Worm (Caenorhabditis elegans) whole organism, early embryonic: Measurements from ENCODE around the gene T15B7.14.
A peak's percentile ranks its signal among the peaks of the same experiment; 100 is the strongest.

Source experiments
- B0310.2 ChIP-seq: sonication (generic microtip); optimal IDR thresholded peaks from 2 replicates; lab custom pipeline; 2016; ENCODE audit warnings: mild to moderate bottlenecking, missing genetic modification characterization, missing compliant biosample characterization
- F13C5.2 ChIP-seq: sonication (generic microtip); optimal IDR thresholded peaks from 2 replicates; lab custom pipeline; 2017; ENCODE audit warnings: mild to moderate bottlenecking, missing genetic modification characterization, inconsistent platforms, missing compliant biosample characterization
- aly-1 ChIP-seq: sonication (generic microtip); optimal IDR thresholded peaks from 2 replicates; lab custom pipeline; 2016; ENCODE audit warnings: missing genetic modification characterization, missing compliant biosample characterization
- ama-1 ChIP-seq: fragments of 150-350 bp; optimal IDR thresholded peaks from 2 replicates; lab custom pipeline; 2014
- ceh-13 ChIP-seq: fragments of 200-800 bp; sonication (Bioruptor generic); optimal IDR thresholded peaks from 2 replicates; lab custom pipeline; 2018; ENCODE audit warnings: mild to moderate bottlenecking, missing genetic modification characterization, missing compliant biosample characterization
- ceh-36 ChIP-seq: sonication (generic microtip); optimal IDR thresholded peaks from 2 replicates; lab custom pipeline; 2016; ENCODE audit warnings: missing genetic modification characterization, inconsistent platforms, missing compliant biosample characterization
- ets-7 ChIP-seq: sonication (generic microtip); optimal IDR thresholded peaks from 2 replicates; lab custom pipeline; 2016; ENCODE audit warnings: missing genotype, missing genetic modification characterization, missing compliant biosample characterization
- flt-1 ChIP-seq: fragments of 200-800 bp; sonication (Bioruptor generic); IDR thresholded peaks from 2 replicates; pipeline ENCODE4 v1.3.6; 2022; ENCODE audit warnings: missing genetic modification characterization, missing compliant biosample characterization
- hmbx-1 ChIP-seq: sonication (generic microtip); optimal IDR thresholded peaks from 2 replicates; lab custom pipeline; 2016; ENCODE audit warnings: mild to moderate bottlenecking, missing genetic modification characterization, missing compliant biosample characterization
- hmg-4 ChIP-seq: fragments of 200-800 bp; sonication (Bioruptor generic); optimal IDR thresholded peaks from 2 replicates; lab custom pipeline; 2018; ENCODE audit warnings: mild to moderate bottlenecking, missing genetic modification characterization, missing compliant biosample characterization
- hnd-1 ChIP-seq: sonication (generic microtip); optimal IDR thresholded peaks from 2 replicates; lab custom pipeline; 2016; ENCODE audit warnings: missing genetic modification characterization, missing compliant biosample characterization
- pes-1 ChIP-seq: fragments of 200-800 bp; sonication (Bioruptor generic); IDR thresholded peaks from 2 replicates; pipeline ENCODE4 v1.3.6; 2022; ENCODE audit warnings: missing genetic modification reagents, missing genetic modification characterization, missing compliant biosample characterization
- scrt-1 ChIP-seq: fragments of 200-800 bp; sonication (Bioruptor generic); IDR thresholded peaks from 2 replicates; pipeline ENCODE4 v1.3.6; 2022; ENCODE audit warnings: missing genetic modification characterization, missing compliant biosample characterization
- sea-1 ChIP-seq: fragments of 200-800 bp; sonication (Bioruptor generic); conservative IDR thresholded peaks from 2 replicates; pipeline ENCODE4 v1.3.6; 2022; ENCODE audit warnings: missing genetic modification characterization, missing compliant biosample characterization
- tbx-11 ChIP-seq: fragments of 200-800 bp; sonication (Bioruptor generic); IDR thresholded peaks from 2 replicates; pipeline ENCODE4 v1.3.6; 2022; ENCODE audit warnings: missing genetic modification characterization, missing compliant biosample characterization
- tbx-37 ChIP-seq: fragments of 200-800 bp; sonication (Bioruptor generic); conservative IDR thresholded peaks from 2 replicates; pipeline ENCODE4 v1.3.6; 2022; ENCODE audit warnings: missing genetic modification reagents, missing genetic modification characterization, missing compliant biosample characterization
- tra-4 ChIP-seq: sonication (generic microtip); optimal IDR thresholded peaks from 2 replicates; lab custom pipeline; 2017; ENCODE audit warnings: missing genetic modification characterization, missing compliant biosample characterization

The T15B7.14 gene

DNA sequence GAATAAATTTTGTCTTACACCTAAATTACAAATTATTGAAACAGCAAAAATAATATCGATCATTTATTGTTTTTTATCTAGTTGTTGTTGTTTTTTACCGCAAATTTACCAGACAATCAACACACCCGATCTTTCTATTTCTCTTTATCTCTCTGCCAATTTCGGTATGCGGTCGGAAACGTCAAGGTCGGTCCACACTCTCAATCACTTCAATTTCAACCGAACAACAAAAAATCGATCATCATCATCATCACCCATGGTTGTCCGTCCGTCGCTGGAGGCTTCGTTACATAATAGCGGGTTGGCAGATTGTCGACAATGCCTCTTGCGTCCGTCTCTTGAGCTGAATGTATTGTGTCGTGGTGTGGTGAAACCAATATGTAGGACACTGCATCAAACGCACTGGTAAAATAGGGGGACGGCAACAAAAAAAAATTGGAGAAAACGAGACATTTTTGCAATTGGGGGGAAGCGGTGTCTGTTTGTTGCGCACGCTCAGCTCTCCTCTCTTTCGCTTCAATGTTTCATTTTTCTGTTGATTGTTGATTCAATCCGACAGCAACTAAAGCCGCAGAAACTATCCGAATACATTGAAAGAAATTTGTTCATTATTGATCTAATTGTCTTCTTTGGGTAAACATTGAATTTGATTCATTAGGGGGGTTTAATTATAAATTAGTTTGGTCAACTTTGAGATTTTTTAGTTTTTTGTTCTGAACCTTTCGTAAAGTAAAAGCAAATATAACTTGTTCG lies 41.8 kb upstream of the T15B7.14 start:
- TF ChIP-seq hmg-4 (GFP tag; lab: Kevin White, UChicago) = peak; percentile 18
- no peak for TF ChIP-seq hnd-1 (tag; lab: Kevin White, UChicago)
- no peak for TF ChIP-seq ama-1 (lab: Kevin White, UChicago)
- TF ChIP-seq tra-4 = no peak
- TF ChIP-seq sea-1 = no peak
- TF ChIP-seq tbx-37 (GFP tag; lab: Robert Waterston, UW) = no peak
- no peak for TF ChIP-seq ets-7
- no peak for TF ChIP-seq pes-1

DNA sequence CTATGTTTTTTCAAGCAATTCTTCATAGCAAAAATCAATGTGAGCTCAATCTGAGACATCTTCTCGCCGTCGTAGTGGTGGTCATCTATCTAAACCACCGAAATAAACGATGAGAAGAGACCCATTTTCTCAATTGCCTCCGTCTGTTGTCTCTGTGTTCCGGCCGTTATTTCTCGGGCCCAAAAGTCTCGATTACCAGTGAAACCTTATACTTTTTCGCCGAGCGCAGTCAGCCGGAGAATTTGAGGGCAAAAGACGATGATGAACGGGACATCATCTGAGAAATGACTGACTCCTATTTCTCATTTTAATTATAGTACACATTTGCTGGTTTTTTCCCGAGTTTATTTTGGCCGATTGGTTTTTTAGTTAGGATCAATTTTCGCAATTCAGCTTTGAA lies 40.7 kb upstream of the T15B7.14 start:
- TF ChIP-seq ama-1 (lab: Kevin White, UChicago) (no peak), ets-7 (no peak), tbx-11 (GFP tag; lab: Robert Waterston, UW) (no peak), hmbx-1 (tag; lab: Kevin White, UChicago) (no peak)

DNA sequence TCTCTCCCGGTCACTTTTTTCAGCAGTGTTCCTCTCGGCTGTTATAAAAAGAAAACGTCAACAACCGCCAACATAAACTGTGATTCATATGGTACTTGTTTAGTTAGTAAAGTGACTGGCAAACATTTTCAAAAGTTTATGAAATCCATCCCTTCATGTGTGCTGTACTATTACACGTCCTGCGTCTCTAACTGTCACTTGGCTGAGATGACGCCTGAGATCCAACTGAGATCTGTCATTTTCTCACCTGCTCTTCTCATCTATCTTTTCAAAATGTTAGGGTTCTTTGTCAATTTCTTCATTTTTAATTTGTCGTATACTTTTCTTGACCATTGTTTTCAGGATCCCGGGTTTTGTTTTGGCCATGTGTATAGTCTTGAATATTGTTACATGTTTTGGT lies 39.6 kb upstream of the T15B7.14 start:
- no peak for TF ChIP-seq ets-7
- TF ChIP-seq ceh-36 = no peak
- TF ChIP-seq flt-1 (GFP tag; lab: Robert Waterston, UW) = no peak
- no peak for TF ChIP-seq tbx-11 (GFP tag; lab: Robert Waterston, UW)
- no peak for TF ChIP-seq tra-4
- no peak for TF ChIP-seq sea-1
- TF ChIP-seq B0310.2 = no peak
- TF ChIP-seq ama-1 (lab: Kevin White, UChicago) = no peak
- TF ChIP-seq scrt-1 (GFP tag; lab: Robert Waterston, UW) = no peak
- TF ChIP-seq hmbx-1 (tag; lab: Kevin White, UChicago) = no peak
- no peak for TF ChIP-seq pes-1
- TF ChIP-seq hmg-4 (GFP tag; lab: Kevin White, UChicago) = no peak
- TF ChIP-seq tbx-37 (GFP tag; lab: Robert Waterston, UW) = no peak
- no peak for TF ChIP-seq F13C5.2 (tag; lab: Kevin White, UChicago)
- TF ChIP-seq ceh-13 (GFP tag; lab: Kevin White, UChicago) = no peak
- TF ChIP-seq hnd-1 (tag; lab: Kevin White, UChicago) = no peak
- no peak for TF ChIP-seq aly-1 (tag; lab: Kevin White, UChicago)

DNA sequence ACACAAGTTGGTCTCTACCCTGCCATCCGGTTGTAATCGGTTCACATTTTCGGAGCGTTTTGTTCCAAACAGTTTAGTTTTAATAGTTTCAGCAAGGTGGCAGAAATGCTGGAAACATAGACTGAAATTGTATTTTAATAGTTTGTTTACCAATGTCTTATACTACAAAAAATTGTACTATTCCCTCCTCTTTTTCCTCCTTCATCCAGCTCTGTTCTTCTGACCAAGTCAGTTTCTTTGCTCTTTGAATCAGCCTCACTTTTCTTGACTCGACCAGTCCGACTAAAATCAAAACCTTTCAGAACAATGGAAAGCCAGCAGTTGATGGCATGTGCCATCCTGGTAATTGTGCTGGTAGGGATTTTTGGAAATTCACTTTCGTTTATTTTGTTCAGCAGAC lies 34.9 kb upstream of the T15B7.14 start, which contains the start of gene frpr-18:
Gene frpr-18, plus strand, starts transcription at position 301 of the 400 bp plus-strand sequence.
- TF ChIP-seq sea-1 = no peak
- TF ChIP-seq pes-1 = no peak
- no peak for TF ChIP-seq ama-1 (lab: Kevin White, UChicago)
- TF ChIP-seq hmg-4 (GFP tag; lab: Kevin White, UChicago) = no peak
- TF ChIP-seq ets-7 = no peak
- TF ChIP-seq ceh-13 (GFP tag; lab: Kevin White, UChicago) = no peak
- no peak for TF ChIP-seq tbx-37 (GFP tag; lab: Robert Waterston, UW)
- no peak for TF ChIP-seq F13C5.2 (tag; lab: Kevin White, UChicago)
- no peak for TF ChIP-seq flt-1 (GFP tag; lab: Robert Waterston, UW)
- no peak for TF ChIP-seq aly-1 (tag; lab: Kevin White, UChicago)
- TF ChIP-seq ceh-36 = no peak
- TF ChIP-seq hmbx-1 (tag; lab: Kevin White, UChicago) = no peak
- TF ChIP-seq tbx-11 (GFP tag; lab: Robert Waterston, UW) = no peak
- no peak for TF ChIP-seq scrt-1 (GFP tag; lab: Robert Waterston, UW)
- TF ChIP-seq hnd-1 (tag; lab: Kevin White, UChicago) = no peak
- no peak for TF ChIP-seq tra-4
- no peak for TF ChIP-seq B0310.2

DNA sequence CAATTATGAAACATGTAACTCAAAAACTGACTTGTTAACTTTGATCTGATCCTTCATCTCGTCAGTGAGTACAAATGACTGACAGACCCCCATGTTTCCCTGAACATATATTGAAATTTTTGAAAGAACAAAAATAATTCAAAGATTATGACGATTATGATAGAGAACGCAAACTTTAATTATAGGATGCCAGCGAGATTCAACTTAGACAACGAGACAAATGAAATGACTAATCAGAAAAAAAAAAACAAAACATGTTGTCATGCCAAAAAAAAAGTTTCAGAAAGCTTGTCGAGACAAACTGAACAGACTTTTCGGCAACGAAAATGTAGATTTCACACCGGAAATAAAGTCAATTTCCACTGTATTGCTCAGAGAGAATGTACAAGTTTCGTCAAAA lies 19.6 kb upstream of the T15B7.14 start, which contains the start of gene gpa-10:
Gene gpa-10, minus strand, starts transcription at position 101 of the 400 bp plus-strand sequence.
- no peak for TF ChIP-seq hmg-4 (GFP tag; lab: Kevin White, UChicago)
- TF ChIP-seq scrt-1 (GFP tag; lab: Robert Waterston, UW) = no peak
- TF ChIP-seq ama-1 (lab: Kevin White, UChicago) = no peak
- TF ChIP-seq ceh-36 = no peak
- no peak for TF ChIP-seq tbx-11 (GFP tag; lab: Robert Waterston, UW)
- TF ChIP-seq hnd-1 (tag; lab: Kevin White, UChicago) = no peak
- TF ChIP-seq aly-1 (tag; lab: Kevin White, UChicago) = no peak
- no peak for TF ChIP-seq pes-1
- no peak for TF ChIP-seq B0310.2
- no peak for TF ChIP-seq F13C5.2 (tag; lab: Kevin White, UChicago)
- TF ChIP-seq ets-7 = no peak
- TF ChIP-seq tra-4 = no peak
- TF ChIP-seq hmbx-1 (tag; lab: Kevin White, UChicago) = no peak
- TF ChIP-seq ceh-13 (GFP tag; lab: Kevin White, UChicago) = no peak
- no peak for TF ChIP-seq tbx-37 (GFP tag; lab: Robert Waterston, UW)

DNA sequence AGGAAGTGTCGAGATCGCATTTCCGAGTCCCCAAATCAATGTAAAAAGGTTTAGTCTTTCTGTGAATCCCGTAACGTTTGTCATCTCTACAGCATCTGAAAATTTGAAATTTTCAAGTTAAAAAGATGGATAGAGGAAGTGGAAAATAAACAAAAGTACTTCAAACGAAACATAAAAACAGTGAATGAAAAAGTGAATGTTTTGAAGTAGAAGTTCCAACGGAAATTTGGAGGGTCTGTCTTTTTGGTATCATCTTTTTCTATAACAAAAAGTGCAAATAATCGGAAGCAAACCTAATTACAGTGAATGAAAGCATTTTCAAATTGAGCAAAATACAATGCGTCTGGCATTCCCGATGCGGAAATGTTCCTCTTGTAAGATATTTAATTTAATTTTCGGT lies 11.4 kb upstream of the T15B7.14 start, which contains the start of gene lgc-54:
Gene lgc-54, minus strand, starts transcription at position 101 of the 400 bp plus-strand sequence.
- TF ChIP-seq hmg-4 (GFP tag; lab: Kevin White, UChicago) (no peak), pes-1 (no peak), tra-4 (no peak), ceh-36 (no peak), ceh-13 (GFP tag; lab: Kevin White, UChicago) (no peak), hnd-1 (tag; lab: Kevin White, UChicago) (no peak), aly-1 (tag; lab: Kevin White, UChicago) (no peak), scrt-1 (GFP tag; lab: Robert Waterston, UW) (no peak), ama-1 (lab: Kevin White, UChicago) (no peak), flt-1 (GFP tag; lab: Robert Waterston, UW) (no peak), sea-1 (no peak), tbx-11 (GFP tag; lab: Robert Waterston, UW) (no peak), F13C5.2 (tag; lab: Kevin White, UChicago) (no peak), hmbx-1 (tag; lab: Kevin White, UChicago) (no peak), tbx-37 (GFP tag; lab: Robert Waterston, UW) (no peak)

DNA sequence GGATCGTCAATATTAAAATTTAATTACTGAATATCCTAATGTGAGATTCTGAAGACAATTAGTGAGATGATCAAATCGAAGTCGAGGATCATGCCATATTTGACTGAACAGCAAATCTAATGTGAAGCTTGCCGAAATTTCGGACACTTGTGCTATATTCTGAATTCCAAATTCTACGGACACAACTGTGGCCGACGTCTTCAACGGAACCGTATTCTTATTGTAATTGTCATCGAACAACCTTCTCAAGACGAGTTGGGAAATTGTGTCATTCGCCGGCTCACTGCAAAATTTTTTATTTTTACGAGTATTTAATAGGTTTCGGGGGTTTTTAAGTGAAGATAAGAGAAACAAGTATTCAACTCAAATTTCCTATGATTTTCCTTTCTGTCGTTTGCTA lies 7.3 kb upstream of the T15B7.14 start, which contains the start of gene T15B7.1:
Gene T15B7.1, plus strand, starts transcription at position 301 of the 400 bp plus-strand sequence.
- TF ChIP-seq ceh-13 (GFP tag; lab: Kevin White, UChicago) = no peak
- TF ChIP-seq ceh-36 = no peak
- TF ChIP-seq B0310.2 = no peak
- TF ChIP-seq pes-1 = no peak
- no peak for TF ChIP-seq scrt-1 (GFP tag; lab: Robert Waterston, UW)
- TF ChIP-seq aly-1 (tag; lab: Kevin White, UChicago) = no peak
- no peak for TF ChIP-seq ama-1 (lab: Kevin White, UChicago)
- TF ChIP-seq hmbx-1 (tag; lab: Kevin White, UChicago) = no peak
- TF ChIP-seq tbx-11 (GFP tag; lab: Robert Waterston, UW) = no peak
- TF ChIP-seq ets-7 = no peak
- no peak for TF ChIP-seq flt-1 (GFP tag; lab: Robert Waterston, UW)
- TF ChIP-seq hnd-1 (tag; lab: Kevin White, UChicago) = no peak
- TF ChIP-seq sea-1 = no peak
- no peak for TF ChIP-seq tbx-37 (GFP tag; lab: Robert Waterston, UW)
- TF ChIP-seq tra-4 = no peak
- no peak for TF ChIP-seq hmg-4 (GFP tag; lab: Kevin White, UChicago)
- no peak for TF ChIP-seq F13C5.2 (tag; lab: Kevin White, UChicago)
